Worm (Caenorhabditis elegans) whole organism, late embryonic: ENCODE results near the gene fip-4.

ENCODE experiments used
- K09A11.1 ChIP-seq: sonication (generic microtip); optimal IDR thresholded peaks from 2 replicates; lab custom pipeline; 2017; ENCODE audit warnings: antibody characterized with exemption, mild to moderate bottlenecking, missing genetic modification characterization, missing compliant biosample characterization; ENCODE audit not compliant: insufficient read depth
- ama-1 ChIP-seq: fragments of 150-350 bp; optimal IDR thresholded peaks from 2 replicates; lab custom pipeline; 2014
- ceh-19 ChIP-seq: fragments of 200-800 bp; sonication (Bioruptor generic); optimal IDR thresholded peaks from 2 replicates; lab custom pipeline; 2018; ENCODE audit warnings: mild to moderate bottlenecking, missing genetic modification characterization, missing compliant biosample characterization
- ceh-2 ChIP-seq: sonication (generic microtip); optimal IDR thresholded peaks from 2 replicates; lab custom pipeline; 2016; ENCODE audit warnings: missing genotype, missing genetic modification characterization, missing compliant biosample characterization
- ceh-22 ChIP-seq: sonication (generic microtip); optimal IDR thresholded peaks from 2 replicates; lab custom pipeline; 2017; ENCODE audit warnings: missing biosample characterization, missing genetic modification characterization
- ceh-30 ChIP-seq: fragments of 150-350 bp; optimal IDR thresholded peaks from 2 replicates; lab custom pipeline; 2014; ENCODE audit warnings: missing biosample characterization, missing genetic modification characterization
- ceh-31 ChIP-seq: sonication (generic microtip); optimal IDR thresholded peaks from 2 replicates; lab custom pipeline; 2016; ENCODE audit warnings: missing genetic modification characterization, missing compliant biosample characterization
- ceh-45 ChIP-seq: fragments of 200-800 bp; sonication (Bioruptor generic); IDR thresholded peaks from 2 replicates; pipeline ENCODE4 v1.3.6; 2022; ENCODE audit warnings: missing genetic modification reagents, missing genetic modification characterization, missing compliant biosample characterization
- ceh-48 ChIP-seq: sonication (generic microtip); optimal IDR thresholded peaks from 2 replicates; lab custom pipeline; 2016; ENCODE audit warnings: missing genetic modification characterization, inconsistent platforms, missing compliant biosample characterization
- ceh-9 ChIP-seq: sonication (generic microtip); optimal IDR thresholded peaks from 2 replicates; lab custom pipeline; 2016; ENCODE audit warnings: mild to moderate bottlenecking, missing genetic modification characterization, inconsistent platforms, missing compliant biosample characterization
- che-1 ChIP-seq: sonication (generic microtip); optimal IDR thresholded peaks from 2 replicates; lab custom pipeline; 2016; ENCODE audit warnings: mild to moderate bottlenecking, missing genetic modification characterization, missing compliant biosample characterization
- dve-1 ChIP-seq: sonication (generic microtip); optimal IDR thresholded peaks from 2 replicates; lab custom pipeline; 2017; ENCODE audit warnings: antibody characterized with exemption, mild to moderate bottlenecking, missing genetic modification characterization, missing compliant biosample characterization
- elt-2 ChIP-seq: sonication (generic microtip); optimal IDR thresholded peaks from 2 replicates; lab custom pipeline; 2016; ENCODE audit warnings: missing genetic modification reagents, missing genetic modification characterization, missing compliant biosample characterization
- elt-4 ChIP-seq: sonication (generic microtip); optimal IDR thresholded peaks from 2 replicates; lab custom pipeline; 2016; ENCODE audit warnings: missing genetic modification characterization, missing compliant biosample characterization
- ets-4 ChIP-seq: sonication (generic microtip); optimal IDR thresholded peaks from 2 replicates; lab custom pipeline; 2016; ENCODE audit warnings: missing genetic modification characterization, missing compliant biosample characterization
- hlh-13 ChIP-seq: fragments of 200-800 bp; sonication (Bioruptor generic); optimal IDR thresholded peaks from 2 replicates; lab custom pipeline; 2018; ENCODE audit warnings: mild to moderate bottlenecking, missing genetic modification characterization, missing compliant biosample characterization
- hlh-8 ChIP-seq: sonication (generic microtip); optimal IDR thresholded peaks from 2 replicates; lab custom pipeline; 2016; ENCODE audit warnings: missing genotype, missing genetic modification characterization, missing compliant biosample characterization
- nhr-11 ChIP-seq: fragments of 150-350 bp; optimal IDR thresholded peaks from 2 replicates; lab custom pipeline; 2014; ENCODE audit warnings: missing biosample characterization, missing genetic modification characterization
- npax-4 ChIP-seq: sonication (generic microtip); optimal IDR thresholded peaks from 2 replicates; lab custom pipeline; 2016; ENCODE audit warnings: missing genetic modification characterization, missing compliant biosample characterization
- odd-2 ChIP-seq: sonication (generic microtip); optimal IDR thresholded peaks from 2 replicates; lab custom pipeline; 2017; ENCODE audit warnings: antibody characterized with exemption, mild to moderate bottlenecking, missing genetic modification characterization, missing compliant biosample characterization
- pag-3 ChIP-seq: sonication (generic microtip); optimal IDR thresholded peaks from 2 replicates; lab custom pipeline; 2016; ENCODE audit warnings: missing compliant biosample characterization, missing genetic modification characterization, borderline replicate concordance
- pax-1 ChIP-seq: fragments of 150-350 bp; optimal IDR thresholded peaks from 2 replicates; lab custom pipeline; 2014; ENCODE audit warnings: missing biosample characterization, missing genetic modification characterization
- ref-2 ChIP-seq: sonication (generic microtip); optimal IDR thresholded peaks from 2 replicates; lab custom pipeline; 2016; ENCODE audit warnings: missing genetic modification characterization, missing compliant biosample characterization
- sdc-2 ChIP-seq: sonication (generic microtip); optimal IDR thresholded peaks from 2 replicates; lab custom pipeline; 2016; ENCODE audit warnings: missing genotype, missing genetic modification characterization, missing compliant biosample characterization
- sox-4 ChIP-seq: sonication (generic microtip); optimal IDR thresholded peaks from 2 replicates; lab custom pipeline; 2017; ENCODE audit warnings: mild to moderate bottlenecking, missing genetic modification characterization, inconsistent platforms, missing compliant biosample characterization
- syd-9 ChIP-seq: sonication (generic microtip); optimal IDR thresholded peaks from 2 replicates; lab custom pipeline; 2016; ENCODE audit warnings: mild to moderate bottlenecking, missing genetic modification characterization, moderate library complexity, missing compliant biosample characterization
- tbx-2 ChIP-seq: sonication (generic microtip); optimal IDR thresholded peaks from 2 replicates; lab custom pipeline; 2016; ENCODE audit warnings: missing genetic modification characterization, missing compliant biosample characterization
- unc-42 ChIP-seq: sonication (generic microtip); optimal IDR thresholded peaks from 2 replicates; lab custom pipeline; 2016; ENCODE audit warnings: missing genotype, missing genetic modification characterization, missing compliant biosample characterization
- unc-86 ChIP-seq: sonication (generic microtip); optimal IDR thresholded peaks from 2 replicates; lab custom pipeline; 2016; ENCODE audit warnings: missing genetic modification characterization, missing compliant biosample characterization
- zip-5 ChIP-seq: sonication (generic microtip); optimal IDR thresholded peaks from 2 replicates; lab custom pipeline; 2016; ENCODE audit warnings: missing genetic modification characterization, missing compliant biosample characterization

The fip-4 gene

ce11 chrV:8606099-8606696, 4.9 kb downstream of the fip-4 start, which contains the start of gene vps-60 (continued):
- TF ChIP-seq tbx-2 (tag; lab: Kevin White, UChicago), result peak; percentile 76
- peak; percentile 34 for TF ChIP-seq ets-4 (tag; lab: Kevin White, UChicago)
- TF ChIP-seq ref-2 (tag; lab: Kevin White, UChicago), result peak; percentile 72
- peak; percentile 9 for TF ChIP-seq unc-86 (tag; lab: Kevin White, UChicago)
- TF ChIP-seq npax-4, result no peak
- no peak for TF ChIP-seq K09A11.1

- TF ChIP-seq che-1 (tag; lab: Kevin White, UChicago) (no peak), elt-2 (tag; lab: Kevin White, UChicago) (peak; percentile 65), ceh-2 (tag; lab: Kevin White, UChicago) (no peak)
These were observed 7.8 kb downstream of the fip-4 start, which contains the start of gene F41E6.5 for ce11 chrV:8603272-8603671. F41E6.5 (plus strand) TSS chrV:8603480.

ce11 chrV:8602638-8603037, 8.4 kb downstream of the fip-4 start, which contains the start of gene F41E6.15:
F41E6.15 (minus strand) TSS chrV:8602738.
- no peak for TF ChIP-seq ceh-30 (tag; lab: Kevin White, UChicago)
- TF ChIP-seq elt-4 (tag; lab: Kevin White, UChicago), result no peak
- TF ChIP-seq, all 69 proteins: peak for 0

ce11 chrV:8601420-8601819, 9.6 kb downstream of the fip-4 start, which contains the start of gene F41E6.8:
F41E6.8 (minus strand) TSS chrV:8601520.
- TF ChIP-seq ama-1 (lab: Kevin White, UChicago), result no peak
- no peak for TF ChIP-seq unc-42 (tag; lab: Kevin White, UChicago)
- TF ChIP-seq npax-4, result no peak
- TF ChIP-seq ceh-48 (tag; lab: Kevin White, UChicago), result no peak
- TF ChIP-seq K09A11.1, result no peak
- TF ChIP-seq nhr-11 (tag; lab: Kevin White, UChicago), result no peak
- TF ChIP-seq unc-86 (tag; lab: Kevin White, UChicago), result no peak
- TF ChIP-seq zip-5 (tag; lab: Kevin White, UChicago), result no peak

ce11 chrV:8599957-8600356, 11.1 kb downstream of the fip-4 start:
- TF ChIP-seq ceh-30 (tag; lab: Kevin White, UChicago) (no peak), ceh-31 (no peak), sox-4 (tag; lab: Kevin White, UChicago) (no peak), hlh-8 (tag; lab: Kevin White, UChicago) (peak; percentile 15)

- TF ChIP-seq ceh-30 (tag; lab: Kevin White, UChicago), result no peak
- TF ChIP-seq pax-1 (tag; lab: Kevin White, UChicago), result no peak
- TF ChIP-seq dve-1 (tag; lab: Kevin White, UChicago), result no peak
- TF ChIP-seq ceh-9 (tag; lab: Kevin White, UChicago), result no peak
- no peak for TF ChIP-seq pag-3
- TF ChIP-seq hlh-13 (GFP tag; lab: Kevin White, UChicago), result no peak
- TF ChIP-seq odd-2 (tag; lab: Kevin White, UChicago), result no peak
- no peak for TF ChIP-seq syd-9
- no peak for TF ChIP-seq nhr-11 (tag; lab: Kevin White, UChicago)
- no peak for TF ChIP-seq ceh-19
- no peak for TF ChIP-seq ceh-22 (tag; lab: Kevin White, UChicago)
- TF ChIP-seq sdc-2 (tag; lab: Kevin White, UChicago), result no peak
- TF ChIP-seq ceh-45 (GFP tag; lab: Robert Waterston, UW), result no peak
- TF ChIP-seq zip-5 (tag; lab: Kevin White, UChicago), result no peak
These were observed 11.9 kb downstream of the fip-4 start, which contains the start of gene F41E6.7 for ce11 chrV:8599192-8599591. F41E6.7 (minus strand) TSS chrV:8599292.
